Worm (Caenorhabditis elegans): ENCODE measurements around the gene T26E4.4.

Gene T26E4.4

ce11 chrV:15776651-15777050, 15.7 kb downstream of the T26E4.4 start, which contains the start of gene nhr-283:
nhr-283 (minus strand) TSS chrV:15776751.
- TF ChIP-seq unc-62 (GFP tag; optimal IDR thresholded peaks at IDR 0.05) (no peak), egl-27 (tag; optimal IDR thresholded peaks at IDR 0.05) (no peak), lin-15B (tag; optimal IDR thresholded peaks at IDR 0.05) (no peak), zag-1 (tag; optimal IDR thresholded peaks at IDR 0.05) (no peak), aly-2 (tag; optimal IDR thresholded peaks at IDR 0.05) (no peak), fkh-2 (tag; optimal IDR thresholded peaks at IDR 0.05) (no peak), ztf-4 (tag; optimal IDR thresholded peaks at IDR 0.05) (no peak), pha-4 (tag; optimal IDR thresholded peaks at IDR 0.05) (no peak), nhr-237 (tag; optimal IDR thresholded peaks at IDR 0.05) (no peak), fkh-10 (GFP tag; optimal IDR thresholded peaks at IDR 0.05) (no peak), elt-2 (tag; optimal IDR thresholded peaks at IDR 0.05) (no peak), nhr-12 (tag; optimal IDR thresholded peaks at IDR 0.05) (no peak), daf-12 (tag; optimal IDR thresholded peaks at IDR 0.05) (no peak), nhr-67 (tag; optimal IDR thresholded peaks at IDR 0.05) (no peak), nhr-28 (tag; optimal IDR thresholded peaks at IDR 0.05) (no peak), nfya-1 (tag; optimal IDR thresholded peaks at IDR 0.05; ENCODE audit: insufficient read depth) (no peak), mdl-1 (tag; optimal IDR thresholded peaks at IDR 0.05) (no peak), jun-1 (tag; optimal IDR thresholded peaks at IDR 0.05) (no peak), lin-39 (tag; optimal IDR thresholded peaks at IDR 0.05) (no peak)

ce11 chrV:15773941-15774340, 18.4 kb downstream of the T26E4.4 start:
- TF ChIP-seq unc-39 (tag; optimal IDR thresholded peaks at IDR 0.05), result no peak
- no peak for TF ChIP-seq egl-27 (tag; optimal IDR thresholded peaks at IDR 0.05)
- TF ChIP-seq egl-5 (tag; optimal IDR thresholded peaks at IDR 0.05), result no peak
- no peak for TF ChIP-seq jun-1 (tag; optimal IDR thresholded peaks at IDR 0.05)
- no peak for TF ChIP-seq elt-2 (tag; optimal IDR thresholded peaks at IDR 0.05)
- no peak for TF ChIP-seq hmg-11 (tag; optimal IDR thresholded peaks at IDR 0.05)
- no peak for TF ChIP-seq ceh-16 (tag; optimal IDR thresholded peaks at IDR 0.05)
- no peak for TF ChIP-seq mml-1 (tag; optimal IDR thresholded peaks at IDR 0.05)
- TF ChIP-seq nhr-237 (tag; optimal IDR thresholded peaks at IDR 0.05), result no peak
- no peak for TF ChIP-seq mdl-1 (tag; optimal IDR thresholded peaks at IDR 0.05)
- TF ChIP-seq sea-2 (GFP tag; optimal IDR thresholded peaks at IDR 0.05), result no peak
- TF ChIP-seq pqm-1 (tag; optimal IDR thresholded peaks at IDR 0.05), result no peak
- TF ChIP-seq skn-1 (tag; optimal IDR thresholded peaks at IDR 0.05), result no peak
- TF ChIP-seq zag-1 (tag; optimal IDR thresholded peaks at IDR 0.05), result no peak
- no peak for TF ChIP-seq fkh-2 (tag; optimal IDR thresholded peaks at IDR 0.05)
- no peak for TF ChIP-seq lsy-12 (tag; optimal IDR thresholded peaks at IDR 0.05)
- TF ChIP-seq daf-12 (tag; optimal IDR thresholded peaks at IDR 0.05), result no peak
- no peak for TF ChIP-seq elt-1 (tag; optimal IDR thresholded peaks at IDR 0.05)
- no peak for TF ChIP-seq nhr-23 (tag; optimal IDR thresholded peaks at IDR 0.05)
- TF ChIP-seq fkh-10 (GFP tag; optimal IDR thresholded peaks at IDR 0.05), result no peak

ce11 chrV:15773141-15773540, 19.2 kb downstream of the T26E4.4 start, which contains the start of gene nhr-60:
nhr-60 (minus strand) TSS chrV:15773241.
- TF ChIP-seq zag-1 (tag; optimal IDR thresholded peaks at IDR 0.05), result no peak
- TF ChIP-seq fkh-10 (GFP tag; optimal IDR thresholded peaks at IDR 0.05), result no peak
- no peak for TF ChIP-seq jun-1 (tag; optimal IDR thresholded peaks at IDR 0.05)
- TF ChIP-seq nhr-25 (tag; optimal IDR thresholded peaks at IDR 0.05), result no peak
- TF ChIP-seq fkh-2 (tag; optimal IDR thresholded peaks at IDR 0.05), result no peak
- no peak for TF ChIP-seq elt-1 (tag; optimal IDR thresholded peaks at IDR 0.05)
- no peak for TF ChIP-seq nhr-67 (tag; optimal IDR thresholded peaks at IDR 0.05)
- no peak for TF ChIP-seq nhr-43 (tag; optimal IDR thresholded peaks at IDR 0.05; ENCODE audit: poor library complexity, severe bottlenecking)
- TF ChIP-seq nhr-11 (tag; optimal IDR thresholded peaks at IDR 0.05), result no peak
- no peak for TF ChIP-seq mml-1 (tag; optimal IDR thresholded peaks at IDR 0.05)
- TF ChIP-seq nfya-1 (tag; optimal IDR thresholded peaks at IDR 0.05; ENCODE audit: insufficient read depth), result no peak
- TF ChIP-seq ceh-82 (tag; optimal IDR thresholded peaks at IDR 0.05), result no peak
- TF ChIP-seq ztf-4 (tag; optimal IDR thresholded peaks at IDR 0.05), result no peak
- no peak for TF ChIP-seq skn-1 (tag; optimal IDR thresholded peaks at IDR 0.05)
- no peak for TF ChIP-seq egl-5 (tag; optimal IDR thresholded peaks at IDR 0.05)
- no peak for TF ChIP-seq nhr-77 (tag; optimal IDR thresholded peaks at IDR 0.05)
- TF ChIP-seq unc-62 (GFP tag; optimal IDR thresholded peaks at IDR 0.05), result no peak
- no peak for TF ChIP-seq elt-2 (tag; optimal IDR thresholded peaks at IDR 0.05)

- no peak for TF ChIP-seq nhr-43 (tag; optimal IDR thresholded peaks at IDR 0.05; ENCODE audit: poor library complexity, severe bottlenecking)
Measured at ce11 chrV:15769072-15769471, 23.2 kb downstream of the T26E4.4 start, which contains the start of gene F57A10.4. F57A10.4 (plus strand) TSS chrV:15769438.

Data from whole organism, L3 larva.